Worm (Caenorhabditis elegans) whole organism, late embryonic: ENCODE results near the gene srsx-27.

Experiments
- pha-4 ChIP-seq: fragments of 150-350 bp; optimal IDR thresholded peaks from 2 replicates; lab custom pipeline; 2018; ENCODE audit warnings: missing biosample characterization, missing genetic modification reagents, missing genetic modification characterization
- pqm-1 ChIP-seq: sonication (generic microtip); optimal IDR thresholded peaks from 2 replicates; lab custom pipeline; 2016; ENCODE audit warnings: missing genetic modification characterization, missing compliant biosample characterization
- unc-86 ChIP-seq: sonication (generic microtip); optimal IDR thresholded peaks from 2 replicates; lab custom pipeline; 2016; ENCODE audit warnings: missing genetic modification characterization, missing compliant biosample characterization

DNA sequence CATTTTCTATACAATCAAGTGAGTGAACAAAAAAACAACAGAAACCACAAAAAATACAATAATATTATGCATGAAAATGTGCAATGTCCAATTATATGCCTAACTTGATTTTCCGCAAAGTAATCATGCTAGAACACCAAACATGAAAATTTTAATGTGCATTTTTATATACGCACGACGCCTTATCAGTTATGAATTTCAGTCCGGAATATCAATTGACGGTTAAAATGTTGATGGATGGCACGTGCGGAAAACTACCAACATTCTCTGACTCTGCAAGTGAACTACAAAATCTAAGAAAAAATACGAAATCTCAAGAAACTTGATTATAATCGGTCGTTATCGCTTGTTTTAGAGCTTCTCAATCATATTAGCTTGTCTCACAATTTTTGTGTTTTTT, 10.1 kb downstream of the srsx-27 start:
- TF ChIP-seq pha-4 (tag; lab: Kevin White, UChicago) (no peak), pqm-1 (tag; lab: Kevin White, UChicago) (no peak), unc-86 (no peak)
